Worm (Caenorhabditis elegans): ENCODE data around the gene haf-3.

The haf-3 gene

DNA sequence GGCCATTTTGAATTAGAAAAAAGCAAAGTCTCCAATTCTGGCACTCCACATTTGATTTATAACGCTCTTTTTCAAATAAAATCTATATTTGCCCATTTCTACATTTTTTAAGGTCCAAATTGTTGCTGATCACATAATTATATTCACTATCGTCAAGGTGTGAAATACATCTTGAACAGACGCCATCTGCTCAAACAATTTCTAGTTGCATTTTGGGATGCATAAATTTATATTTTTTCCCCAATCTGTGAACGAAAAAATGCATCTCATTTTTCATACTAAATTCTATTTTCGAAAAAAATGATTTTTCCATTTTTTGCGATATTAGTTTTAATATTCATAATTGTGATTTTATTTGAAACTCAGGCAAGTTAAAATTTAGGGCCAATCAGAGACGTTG lies 27.3 kb upstream of the haf-3 start, which contains the start of gene T26E4.7:
Gene T26E4.7 (plus strand): TSS at position 301 of the 400 bp plus-strand sequence.
- TF ChIP-seq aly-2 (tag; optimal IDR thresholded peaks at IDR 0.05) (no peak), blmp-1 (tag; optimal IDR thresholded peaks at IDR 0.05) (no peak), ceh-88 (GFP tag; IDR thresholded peaks at IDR 0.05) (no peak), nhr-237 (tag; optimal IDR thresholded peaks at IDR 0.05) (no peak), nhr-71 (tag; optimal IDR thresholded peaks at IDR 0.05) (no peak), nhr-28 (tag; optimal IDR thresholded peaks at IDR 0.05) (no peak), egl-13 (tag; optimal IDR thresholded peaks at IDR 0.05) (no peak), fkh-4 (tag; optimal IDR thresholded peaks at IDR 0.05; ENCODE audit: borderline replicate concordance) (no peak), lir-3 (tag; optimal IDR thresholded peaks at IDR 0.05; ENCODE audit: poor library complexity) (no peak), C04F5.9 (tag; optimal IDR thresholded peaks at IDR 0.05) (no peak), zip-4 (GFP tag; optimal IDR thresholded peaks at IDR 0.05) (no peak)

DNA sequence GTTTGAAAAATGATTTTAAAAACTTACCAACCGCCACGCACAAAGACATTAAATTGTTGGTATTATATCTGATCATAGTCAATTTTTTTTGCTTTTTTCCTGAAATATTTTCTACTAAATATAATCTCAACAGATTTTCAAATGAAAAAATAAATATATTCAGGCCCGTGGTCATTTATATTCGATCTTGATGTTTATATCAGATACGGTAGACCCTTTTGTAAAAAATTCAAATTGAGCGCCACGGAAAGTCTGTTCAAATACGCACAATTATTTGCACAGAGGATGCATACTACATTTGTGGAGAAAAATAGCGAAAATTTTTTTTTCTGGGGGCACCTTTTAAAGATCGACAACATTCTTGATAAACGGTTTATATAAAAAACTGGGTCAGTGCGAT lies 26.4 kb upstream of the haf-3 start, which contains the start of gene T26E4.4:
Gene T26E4.4 (minus strand): TSS at position 101 of the 400 bp plus-strand sequence.
- no peak for TF ChIP-seq ztf-4 (tag; optimal IDR thresholded peaks at IDR 0.05)
- TF ChIP-seq lin-14 (GFP tag; optimal IDR thresholded peaks at IDR 0.05), result no peak
- no peak for TF ChIP-seq mef-2 (tag; optimal IDR thresholded peaks at IDR 0.05)

DNA sequence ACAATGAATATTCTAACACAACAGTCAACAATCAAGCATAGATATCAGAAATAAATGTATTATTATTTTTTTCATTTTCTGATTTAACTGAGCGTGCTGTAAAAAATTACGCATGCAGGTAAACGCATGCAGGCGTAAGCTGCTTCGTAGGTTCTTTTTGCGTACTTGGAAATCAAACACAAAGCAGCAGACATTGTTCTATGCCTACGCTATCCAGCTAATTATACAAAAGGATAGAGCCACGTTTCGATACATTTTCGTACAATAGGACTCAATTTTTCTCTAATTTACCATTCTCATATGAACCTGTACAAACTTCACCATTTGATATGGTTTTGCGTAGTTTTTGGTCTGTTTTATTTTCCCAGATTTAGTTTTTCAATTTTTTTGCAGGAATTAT lies 16.5 kb upstream of the haf-3 start, which contains the start of gene T26E4.3:
Gene T26E4.3 (plus strand): TSS at position 301 of the 400 bp plus-strand sequence.
- TF ChIP-seq mep-1 (tag; optimal IDR thresholded peaks at IDR 0.05), result no peak
- no peak for TF ChIP-seq mdl-1 (tag; optimal IDR thresholded peaks at IDR 0.05)
- no peak for TF ChIP-seq fkh-10 (GFP tag; optimal IDR thresholded peaks at IDR 0.05)
- TF ChIP-seq ztf-11 (tag; optimal IDR thresholded peaks at IDR 0.05), result no peak
- TF ChIP-seq lin-13 (GFP tag; optimal IDR thresholded peaks at IDR 0.05), result no peak
- no peak for TF ChIP-seq fkh-4 (tag; optimal IDR thresholded peaks at IDR 0.05; ENCODE audit: borderline replicate concordance)
- TF ChIP-seq unc-98 (GFP tag; IDR thresholded peaks at IDR 0.05), result no peak
- TF ChIP-seq unc-130 (tag; optimal IDR thresholded peaks at IDR 0.05), result no peak
- no peak for TF ChIP-seq ceh-90 (tag; optimal IDR thresholded peaks at IDR 0.05)
- TF ChIP-seq egl-27 (tag; optimal IDR thresholded peaks at IDR 0.05), result no peak
- no peak for TF ChIP-seq nhr-85 (tag)
- TF ChIP-seq ceh-82 (tag; optimal IDR thresholded peaks at IDR 0.05), result no peak
- no peak for TF ChIP-seq blmp-1 (tag; optimal IDR thresholded peaks at IDR 0.05)
- TF ChIP-seq pag-3 (tag; optimal IDR thresholded peaks at IDR 0.05; ENCODE audit: borderline replicate concordance, insufficient read depth), result no peak
- TF ChIP-seq C04F5.9 (tag; optimal IDR thresholded peaks at IDR 0.05), result no peak

DNA sequence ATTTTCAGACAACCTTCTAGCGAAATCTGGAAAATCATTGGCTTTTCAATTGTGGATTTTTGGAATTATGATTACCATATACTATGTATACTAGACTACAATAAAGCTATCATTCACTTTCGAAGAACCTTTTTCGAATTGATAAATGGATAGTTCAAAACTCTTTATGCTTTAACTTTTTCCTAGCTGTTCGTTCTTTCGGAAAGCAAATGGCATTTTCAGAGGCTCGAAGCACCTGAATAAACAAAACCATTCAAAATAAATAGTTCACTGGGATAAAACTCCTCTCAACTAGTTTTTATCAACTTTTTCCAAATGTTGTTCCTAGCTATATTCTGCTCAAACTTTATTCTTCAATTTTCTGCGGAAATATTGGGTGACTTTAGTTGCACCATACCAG lies 15.1 kb upstream of the haf-3 start, which contains the start of gene T26E4.2:
Gene T26E4.2 (plus strand): TSS at position 301 of the 400 bp plus-strand sequence.
- TF ChIP-seq ama-1 (optimal IDR thresholded peaks at IDR 0.05), result no peak
- TF ChIP-seq nhr-11 (tag; optimal IDR thresholded peaks at IDR 0.05), result no peak
- no peak for TF ChIP-seq jun-1 (tag; optimal IDR thresholded peaks at IDR 0.05)
- TF ChIP-seq fkh-10 (GFP tag; optimal IDR thresholded peaks at IDR 0.05), result no peak
- TF ChIP-seq isw-1 (GFP tag; IDR thresholded peaks at IDR 0.05), result no peak
- no peak for TF ChIP-seq aha-1 (tag; optimal IDR thresholded peaks at IDR 0.05)
- no peak for TF ChIP-seq sptf-1 (tag; optimal IDR thresholded peaks at IDR 0.05)
- no peak for TF ChIP-seq aly-2 (tag; optimal IDR thresholded peaks at IDR 0.05)
- no peak for TF ChIP-seq efl-3 (GFP tag; optimal IDR thresholded peaks at IDR 0.05)
- no peak for TF ChIP-seq swsn-7 (tag; optimal IDR thresholded peaks at IDR 0.05)
- no peak for TF ChIP-seq nhr-76 (tag; optimal IDR thresholded peaks at IDR 0.05)
- TF ChIP-seq tbx-2 (tag; optimal IDR thresholded peaks at IDR 0.05), result no peak
- TF ChIP-seq sup-37 (GFP tag; optimal IDR thresholded peaks at IDR 0.05), result no peak
- TF ChIP-seq zag-1 (tag; optimal IDR thresholded peaks at IDR 0.05), result no peak
- TF ChIP-seq nhr-20 (tag; optimal IDR thresholded peaks at IDR 0.05), result no peak
- no peak for TF ChIP-seq nhr-237 (tag; optimal IDR thresholded peaks at IDR 0.05)
- TF ChIP-seq C04F5.9 (tag; optimal IDR thresholded peaks at IDR 0.05), result no peak
- TF ChIP-seq F16B12.6 (tag; optimal IDR thresholded peaks at IDR 0.05), result no peak
